Fruit fly (Drosophila melanogaster): ENCODE results near the gene Bka.

DNA sequence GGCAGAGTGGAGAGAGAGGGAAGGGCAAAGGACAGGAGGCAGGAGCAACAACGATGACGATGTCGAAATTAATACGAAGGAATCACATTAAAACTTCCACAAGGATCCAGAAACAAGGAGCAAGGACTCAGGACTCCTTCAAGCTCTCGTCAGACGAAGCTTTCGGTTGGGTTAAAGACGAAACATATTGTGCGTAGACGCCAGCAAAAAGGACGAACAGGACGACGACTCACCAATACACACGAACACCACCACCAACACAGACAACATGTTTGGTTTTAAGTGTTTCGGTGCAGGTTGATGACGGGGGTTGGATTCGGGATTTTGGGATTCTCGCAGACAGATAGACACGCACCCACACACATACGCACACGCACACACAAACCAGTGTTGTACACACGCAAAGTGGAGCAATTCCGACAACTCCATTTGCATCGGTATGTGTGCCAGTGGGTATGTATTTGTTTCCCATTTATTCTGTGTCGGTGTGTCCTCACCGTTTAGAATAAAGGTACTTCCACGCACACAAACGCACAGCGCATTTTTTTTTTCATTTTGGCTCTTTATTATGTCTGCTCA, 12.6 kb upstream of the Bka start:
- TF ChIP-seq Snoo (tag; optimal IDR thresholded peaks at IDR 0.05), result no peak
- no peak for TF ChIP-seq D1 (tag; optimal IDR thresholded peaks at IDR 0.05)
- TF ChIP-seq CG14655 (GFP tag; optimal IDR thresholded peaks at IDR 0.05), result no peak
- TF ChIP-seq CG4496 (GFP tag; IDR thresholded peaks at IDR 0.05), result no peak
- no peak for TF ChIP-seq fd96Ca (GFP tag; IDR thresholded peaks at IDR 0.05)
- no peak for TF ChIP-seq Pif1A (GFP tag; optimal IDR thresholded peaks at IDR 0.05)
- no peak for TF ChIP-seq CG12605 (GFP tag; IDR thresholded peaks at IDR 0.05)
- TF ChIP-seq CG10348 (GFP tag; IDR thresholded peaks at IDR 0.05), result no peak
- TF ChIP-seq gl (tag; optimal IDR thresholded peaks at IDR 0.05), result no peak
- TF ChIP-seq EcR (GFP tag; optimal IDR thresholded peaks at IDR 0.05), result no peak
- no peak for TF ChIP-seq Ets98B (GFP tag; IDR thresholded peaks at IDR 0.05)

Measured in whole organism, pupa.